Worm (Caenorhabditis elegans) whole organism, late embryonic: ENCODE results near the gene Y55F3C.10.

Experiments used
- F13H6.1 ChIP-seq: sonication (generic microtip); optimal IDR thresholded peaks from 2 replicates; lab custom pipeline; 2016; ENCODE audit warnings: missing genetic modification characterization, missing compliant biosample characterization
- ceh-18 ChIP-seq: sonication (generic microtip); optimal IDR thresholded peaks from 2 replicates; lab custom pipeline; 2016; ENCODE audit warnings: missing genetic modification characterization, missing compliant biosample characterization
- ceh-19 ChIP-seq: fragments of 200-800 bp; sonication (Bioruptor generic); optimal IDR thresholded peaks from 2 replicates; lab custom pipeline; 2018; ENCODE audit warnings: mild to moderate bottlenecking, missing genetic modification characterization, missing compliant biosample characterization
- ceh-30 ChIP-seq: fragments of 150-350 bp; optimal IDR thresholded peaks from 2 replicates; lab custom pipeline; 2014; ENCODE audit warnings: missing biosample characterization, missing genetic modification characterization
- ceh-45 ChIP-seq: fragments of 200-800 bp; sonication (Bioruptor generic); IDR thresholded peaks from 2 replicates; pipeline ENCODE4 v1.3.6; 2022; ENCODE audit warnings: missing genetic modification reagents, missing genetic modification characterization, missing compliant biosample characterization
- ceh-48 ChIP-seq: sonication (generic microtip); optimal IDR thresholded peaks from 2 replicates; lab custom pipeline; 2016; ENCODE audit warnings: missing genetic modification characterization, inconsistent platforms, missing compliant biosample characterization
- ceh-9 ChIP-seq: sonication (generic microtip); optimal IDR thresholded peaks from 2 replicates; lab custom pipeline; 2016; ENCODE audit warnings: mild to moderate bottlenecking, missing genetic modification characterization, inconsistent platforms, missing compliant biosample characterization
- elt-2 ChIP-seq: sonication (generic microtip); optimal IDR thresholded peaks from 2 replicates; lab custom pipeline; 2016; ENCODE audit warnings: missing genetic modification reagents, missing genetic modification characterization, missing compliant biosample characterization
- ets-4 ChIP-seq: sonication (generic microtip); optimal IDR thresholded peaks from 2 replicates; lab custom pipeline; 2016; ENCODE audit warnings: missing genetic modification characterization, missing compliant biosample characterization
- fax-1 ChIP-seq: sonication (generic microtip); optimal IDR thresholded peaks from 2 replicates; lab custom pipeline; 2016; ENCODE audit warnings: missing genotype, missing genetic modification characterization, missing compliant biosample characterization
- fkh-10 ChIP-seq: fragments of 150-350 bp; optimal IDR thresholded peaks from 2 replicates; lab custom pipeline; 2014; ENCODE audit warnings: missing biosample characterization, missing genetic modification reagents, missing genetic modification characterization
- gmeb-2 ChIP-seq: sonication (generic microtip); optimal IDR thresholded peaks from 2 replicates; lab custom pipeline; 2016; ENCODE audit warnings: missing genetic modification characterization, inconsistent platforms, missing compliant biosample characterization
- hlh-13 ChIP-seq: fragments of 200-800 bp; sonication (Bioruptor generic); optimal IDR thresholded peaks from 2 replicates; lab custom pipeline; 2018; ENCODE audit warnings: mild to moderate bottlenecking, missing genetic modification characterization, missing compliant biosample characterization
- hlh-6 ChIP-seq: sonication (generic microtip); optimal IDR thresholded peaks from 2 replicates; lab custom pipeline; 2016; ENCODE audit warnings: missing genotype, missing genetic modification characterization, missing compliant biosample characterization
- madf-2 ChIP-seq: sonication (generic microtip); optimal IDR thresholded peaks from 2 replicates; lab custom pipeline; 2017; ENCODE audit warnings: missing genetic modification characterization, missing compliant biosample characterization
- mec-3 ChIP-seq: sonication (generic microtip); optimal IDR thresholded peaks from 2 replicates; lab custom pipeline; 2016; ENCODE audit warnings: borderline replicate concordance, missing genetic modification characterization, missing compliant biosample characterization
- npax-4 ChIP-seq: sonication (generic microtip); optimal IDR thresholded peaks from 2 replicates; lab custom pipeline; 2016; ENCODE audit warnings: missing genetic modification characterization, missing compliant biosample characterization
- odd-2 ChIP-seq: sonication (generic microtip); optimal IDR thresholded peaks from 2 replicates; lab custom pipeline; 2017; ENCODE audit warnings: antibody characterized with exemption, mild to moderate bottlenecking, missing genetic modification characterization, missing compliant biosample characterization
- pag-3 ChIP-seq: sonication (generic microtip); optimal IDR thresholded peaks from 2 replicates; lab custom pipeline; 2016; ENCODE audit warnings: missing compliant biosample characterization, missing genetic modification characterization, borderline replicate concordance
- pros-1 ChIP-seq: fragments of 150-350 bp; optimal IDR thresholded peaks from 2 replicates; lab custom pipeline; 2014; ENCODE audit warnings: missing biosample characterization, missing genetic modification reagents, missing genetic modification characterization
- ref-2 ChIP-seq: sonication (generic microtip); optimal IDR thresholded peaks from 2 replicates; lab custom pipeline; 2016; ENCODE audit warnings: missing genetic modification characterization, missing compliant biosample characterization
- rnt-1 ChIP-seq: sonication (generic microtip); optimal IDR thresholded peaks from 2 replicates; lab custom pipeline; 2016; ENCODE audit warnings: missing genetic modification characterization, missing compliant biosample characterization
- sox-2 ChIP-seq: fragments of 200-800 bp; sonication (Bioruptor generic); IDR thresholded peaks from 2 replicates; pipeline ENCODE4 v1.3.6; 2022; ENCODE audit warnings: missing genetic modification reagents, missing genetic modification characterization, missing compliant biosample characterization
- tbx-7 ChIP-seq: sonication (generic microtip); optimal IDR thresholded peaks from 2 replicates; lab custom pipeline; 2016; ENCODE audit warnings: missing genotype, missing genetic modification characterization, missing compliant biosample characterization
- unc-55 ChIP-seq: sonication (generic microtip); optimal IDR thresholded peaks from 2 replicates; lab custom pipeline; 2017; ENCODE audit warnings: missing biosample characterization, missing genetic modification reagents, missing genetic modification characterization

The Y55F3C.10 gene

DNA sequence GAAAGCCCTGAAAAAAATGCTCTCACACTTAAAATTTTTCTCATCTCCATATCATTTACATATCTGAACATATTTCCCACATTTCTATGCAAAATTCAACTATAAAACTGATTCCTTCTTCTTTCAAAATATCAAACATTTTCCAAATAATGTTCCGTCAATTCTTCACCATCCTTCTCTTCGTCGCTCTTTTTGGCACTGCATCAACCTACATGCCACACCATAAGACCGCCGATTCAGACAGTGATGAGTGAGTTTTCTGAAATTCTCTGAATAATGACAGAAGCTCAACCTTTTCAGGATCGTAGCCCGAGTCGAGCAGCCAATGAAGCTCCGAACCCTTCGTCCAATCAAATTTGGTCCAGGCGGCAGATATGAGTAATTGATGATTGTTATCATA lies 43.0 kb downstream of the Y55F3C.10 start, which contains the start of gene K11H12.5:
K11H12.5 (plus strand) TSS at position 301 of the 400 bp plus-strand sequence.
- TF ChIP-seq pros-1 (tag; lab: Kevin White, UChicago) = no peak
- no peak for TF ChIP-seq sox-2
- no peak for TF ChIP-seq fkh-10 (GFP tag; lab: Kevin White, UChicago)
- no peak for TF ChIP-seq tbx-7 (tag; lab: Kevin White, UChicago)
- TF ChIP-seq npax-4 (tag; lab: Kevin White, UChicago) = no peak
- TF ChIP-seq ceh-45 = no peak
- TF ChIP-seq hlh-6 = no peak
- TF ChIP-seq ceh-48 (tag; lab: Kevin White, UChicago) = no peak
- TF ChIP-seq F13H6.1 (tag; lab: Kevin White, UChicago) = no peak
- TF ChIP-seq ceh-18 (tag; lab: Kevin White, UChicago) = no peak
- TF ChIP-seq unc-55 (GFP tag; lab: Kevin White, UChicago) = no peak
- no peak for TF ChIP-seq madf-2 (tag; lab: Kevin White, UChicago)
- TF ChIP-seq hlh-13 = no peak
- no peak for TF ChIP-seq rnt-1 (tag; lab: Kevin White, UChicago)
- TF ChIP-seq mec-3 (tag; lab: Kevin White, UChicago) = no peak

DNA sequence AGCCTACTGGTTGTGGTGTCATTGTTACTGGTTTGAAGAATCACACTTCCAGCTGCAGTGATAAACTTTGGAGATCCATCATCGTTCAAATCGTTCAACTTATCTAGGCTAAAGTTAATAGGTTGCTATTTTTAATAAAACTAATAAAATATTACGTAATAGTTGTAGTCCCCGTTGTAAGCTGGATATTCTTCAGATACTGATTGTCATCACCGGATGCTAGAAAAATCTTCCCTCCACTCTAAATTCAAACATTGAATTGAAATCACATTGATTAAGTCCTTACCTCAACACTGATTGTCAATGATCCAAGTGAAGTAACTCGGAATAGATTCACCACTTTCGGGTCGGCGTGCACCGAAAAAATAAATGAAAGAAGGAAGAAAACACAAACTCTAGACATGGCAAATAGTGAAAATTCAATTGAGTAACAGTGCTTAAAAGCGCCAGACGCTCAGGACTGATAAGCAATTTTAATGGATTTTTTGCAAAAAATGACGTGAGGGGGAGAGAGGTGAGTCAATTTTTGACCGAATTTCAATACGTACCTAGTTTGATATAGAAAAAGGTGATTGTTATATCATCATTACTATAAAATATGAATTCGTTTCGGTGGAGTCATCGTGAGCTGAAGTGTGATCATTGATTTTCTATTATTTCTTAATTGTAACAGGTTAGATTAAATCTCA lies 43.6 kb downstream of the Y55F3C.10 start, which contains the start of the genes K11H12.4 and K11H12.10:
K11H12.4 (minus strand) TSS at position 413 of the 689 bp plus-strand sequence.
K11H12.10 (plus strand) TSS at position 605 of the 689 bp plus-strand sequence.
- TF ChIP-seq sox-2 = no peak
- no peak for TF ChIP-seq gmeb-2 (tag; lab: Kevin White, UChicago)
- TF ChIP-seq pag-3 (tag; lab: Kevin White, UChicago) = no peak
- TF ChIP-seq ceh-19 (GFP tag; lab: Kevin White, UChicago) = no peak
- TF ChIP-seq elt-2 (tag; lab: Kevin White, UChicago) = no peak
- TF ChIP-seq odd-2 (tag; lab: Kevin White, UChicago) = no peak
- no peak for TF ChIP-seq ceh-30 (tag; lab: Kevin White, UChicago)
- TF ChIP-seq, all 69 proteins: peak for 0

- TF ChIP-seq ets-4 (tag; lab: Kevin White, UChicago) = no peak
Observed at ce11 chrIV:673313-673712, 45.9 kb downstream of the Y55F3C.10 start, which contains the start of gene K11H12.3. Gene K11H12.3 (minus strand): TSS chrIV:673480.

- no peak for TF ChIP-seq fax-1 (tag; lab: Kevin White, UChicago)
- no peak for TF ChIP-seq ref-2
- no peak for TF ChIP-seq odd-2 (tag; lab: Kevin White, UChicago)
- no peak for TF ChIP-seq ets-4 (tag; lab: Kevin White, UChicago)
- TF ChIP-seq ceh-9 = no peak
Observed at ce11 chrIV:670455-670854, 48.8 kb downstream of the Y55F3C.10 start, which contains the start of gene K11H12.11. Gene K11H12.11 (minus strand): TSS chrIV:670555.
